Worm (Caenorhabditis elegans): ENCODE measurements around the gene C35A5.3.

DNA sequence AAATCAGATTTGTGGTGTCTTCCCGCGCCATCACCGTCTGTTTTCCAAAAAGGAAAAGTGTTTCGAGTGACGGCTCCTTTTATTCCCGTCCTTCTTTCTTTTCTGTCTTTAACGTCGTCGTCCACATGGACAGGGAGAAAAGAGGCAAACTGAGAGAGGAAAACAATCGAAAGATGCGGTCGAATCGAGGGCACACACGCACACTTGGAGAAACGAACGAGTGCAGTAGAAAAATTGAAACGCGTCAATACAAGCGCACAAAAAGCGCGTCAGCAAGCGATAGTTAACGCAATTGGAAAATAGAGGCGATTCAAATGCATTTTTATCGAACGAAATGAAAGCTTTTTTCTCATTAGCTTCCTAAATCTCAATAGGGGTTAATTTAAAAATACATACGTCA, 35.6 kb upstream of the C35A5.3 start:
- TF ChIP-seq W03F9.2 (tag; optimal IDR thresholded peaks at IDR 0.05) (peak; percentile 72), him-1 (tag; optimal IDR thresholded peaks at IDR 0.05) (peak; percentile 88), dao-5 (tag; optimal IDR thresholded peaks at IDR 0.05) (no peak)
